Worm (Caenorhabditis elegans) whole organism, young adult: Measurements from ENCODE around the gene nxf-1.

ENCODE experiments used
- ama-1 ChIP-seq, 3 experiments: fragments of 150-350 bp in 1 of 3; sonication (generic microtip) in 2 of 3; optimal IDR thresholded peaks; 2 replicates each; lab custom pipeline; 2014 to 2018; ENCODE audit warnings: missing biosample characterization in 2 of 3, missing genetic modification characterization in 2 of 3, missing genetic modification reagents in 2 of 3
- dpl-1 ChIP-seq: fragments of 150-350 bp; optimal IDR thresholded peaks from 2 replicates; lab custom pipeline; 2014; ENCODE audit warnings: missing biosample characterization, missing genetic modification reagents, missing genetic modification characterization
- mel-28 ChIP-seq: sonication (generic microtip); optimal IDR thresholded peaks from 2 replicates; lab custom pipeline; 2016; ENCODE audit warnings: borderline replicate concordance, mild to moderate bottlenecking, missing genetic modification characterization, missing compliant biosample characterization
- sdz-38 ChIP-seq: sonication (generic microtip); optimal IDR thresholded peaks from 2 replicates; lab custom pipeline; 2016; ENCODE audit warnings: missing genotype, missing genetic modification characterization, missing compliant biosample characterization
- snpc-3.4 ChIP-seq: sonication (generic microtip); optimal IDR thresholded peaks from 2 replicates; lab custom pipeline; 2017; ENCODE audit warnings: missing genetic modification characterization, mild to moderate bottlenecking, missing compliant biosample characterization, antibody characterized with exemption, moderate library complexity, missing genotype, missing genetic modification reagents
- snpc-4 ChIP-seq, 5 experiments: fragments of 150-350 bp in 1 of 5; sonication (generic microtip) in 4 of 5; optimal IDR thresholded peaks; 2 replicates each; lab custom pipeline; 2014 to 2018; ENCODE audit warnings: missing genetic modification characterization in 5 of 5, missing biosample characterization in 3 of 5, antibody characterized with exemption in 2 of 5, mild to moderate bottlenecking in 2 of 5, missing compliant biosample characterization in 2 of 5, missing genotype in 2 of 5, moderate library complexity in 2 of 5, missing genetic modification reagents in 1 of 5
- ztf-25 ChIP-seq: fragments of 200-800 bp; sonication (Bioruptor generic); IDR thresholded peaks from 2 replicates; pipeline ENCODE4 v1.3.6; 2022; ENCODE audit warnings: missing genetic modification reagents, missing genetic modification characterization, missing compliant biosample characterization

DNA sequence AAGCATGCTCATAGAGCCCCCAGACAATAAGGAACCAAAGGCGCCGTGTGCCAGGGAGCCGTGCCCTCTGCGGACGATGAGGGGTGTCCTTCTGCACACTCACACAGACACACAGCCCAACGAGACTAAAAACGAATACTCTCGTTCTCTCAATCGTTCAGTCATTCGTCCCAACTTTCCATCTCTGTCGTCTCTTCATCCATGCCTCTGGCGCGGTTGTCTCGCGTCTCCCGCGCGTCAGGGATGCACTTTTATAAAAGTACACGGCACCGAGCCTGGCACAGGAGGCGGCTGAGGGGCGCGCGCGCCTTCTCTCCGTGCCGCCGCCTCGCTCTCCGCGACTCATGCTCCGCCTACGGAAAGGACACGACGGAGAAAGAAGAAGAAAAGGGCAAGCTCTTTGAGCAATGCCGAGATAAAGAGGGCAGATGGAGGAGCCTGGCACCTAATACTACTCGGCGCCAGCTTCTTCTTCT is 48.3 kb downstream of the nxf-1 start:
- TF ChIP-seq mel-28 (no peak), sdz-38 (tag; lab: Kevin White, UChicago) (no peak), snpc-4 (GFP tag; optimal IDR thresholded peaks at IDR 0.05; lab: Kevin White, UChicago) (no peak), snpc-4 (tag; optimal IDR thresholded peaks at IDR 0.05; lab: Kevin White, UChicago) (peak in 2 of 4 experiments; percentile 55 to 58), dpl-1 (GFP tag; lab: Kevin White, UChicago) (no peak), snpc-3.4 (tag; lab: Kevin White, UChicago) (no peak), ztf-25 (no peak), ama-1 (optimal IDR thresholded peaks at IDR 0.05; lab: Kevin White, UChicago) (no peak), ama-1 (GFP tag; optimal IDR thresholded peaks at IDR 0.05; lab: Kevin White, UChicago) (no peak)
